Fruit fly (Drosophila melanogaster) whole organism, embryonic: Measurements from ENCODE around the gene DCP2.

Experiments
- CG11504 ChIP-seq: fragments of 200-800 bp; sonication (Bioruptor generic); optimal IDR thresholded peaks from 3 replicates; lab custom pipeline; 2019; ENCODE audit warnings: missing biosample characterization, mild to moderate bottlenecking, missing genetic modification characterization, moderate library complexity
- CG12299 ChIP-seq: fragments of 200-800 bp; sonication (Bioruptor generic); optimal IDR thresholded peaks from 2 replicates; lab custom pipeline; 2018; ENCODE audit warnings: missing biosample characterization, mild to moderate bottlenecking, missing genetic modification characterization
- CG1233 ChIP-seq: fragments of 200-800 bp; sonication (Bioruptor generic); optimal IDR thresholded peaks from 4 replicates; lab custom pipeline; 2018; ENCODE audit warnings: missing biosample characterization, mild to moderate bottlenecking, missing genetic modification characterization
- CG12744 ChIP-seq: fragments of 200-800 bp; sonication (Bioruptor generic); optimal IDR thresholded peaks from 2 replicates; lab custom pipeline; 2016; ENCODE audit warnings: missing biosample characterization, missing genetic modification characterization
- CG12769 ChIP-seq: fragments of 200-800 bp; sonication (Bioruptor generic); optimal IDR thresholded peaks from 2 replicates; lab custom pipeline; 2019; ENCODE audit warnings: missing biosample characterization, mild to moderate bottlenecking, missing genetic modification characterization, moderate library complexity
- CG14050 ChIP-seq: fragments of 200-800 bp; sonication (Bioruptor generic); IDR thresholded peaks from 3 replicates; pipeline ENCODE4 v1.3.6; 2022; ENCODE audit warnings: missing biosample characterization, missing genetic modification characterization
- CG14710 ChIP-seq: fragments of 200-800 bp; sonication (Bioruptor generic); optimal IDR thresholded peaks from 3 replicates; lab custom pipeline; 2019; ENCODE audit warnings: missing biosample characterization, mild to moderate bottlenecking, missing genetic modification characterization, moderate library complexity
- CG1647 ChIP-seq: fragments of 200-800 bp; sonication (Bioruptor generic); optimal IDR thresholded peaks from 3 replicates; lab custom pipeline; 2016; ENCODE audit warnings: missing biosample characterization, missing genetic modification characterization
- CG17568 ChIP-seq: fragments of 200-800 bp; sonication (Bioruptor generic); optimal IDR thresholded peaks from 2 replicates; lab custom pipeline; 2018; ENCODE audit warnings: missing biosample characterization, mild to moderate bottlenecking, missing genetic modification characterization, moderate library complexity
- CG17829 ChIP-seq: fragments of 200-800 bp; optimal IDR thresholded peaks from 2 replicates; lab custom pipeline; 2019; ENCODE audit warnings: missing biosample characterization, mild to moderate bottlenecking, missing genetic modification characterization, moderate library complexity
- CG18262 ChIP-seq: fragments of 200-800 bp; optimal IDR thresholded peaks from 3 replicates; lab custom pipeline; 2019; ENCODE audit warnings: missing biosample characterization, mild to moderate bottlenecking, missing genetic modification characterization, moderate library complexity
- CG30020 ChIP-seq: fragments of 200-800 bp; optimal IDR thresholded peaks from 2 replicates; lab custom pipeline; 2019; ENCODE audit warnings: missing biosample characterization, mild to moderate bottlenecking, missing genetic modification characterization, moderate library complexity
- CG31441 ChIP-seq: fragments of 200-800 bp; sonication (Bioruptor generic); IDR thresholded peaks from 2 replicates; pipeline ENCODE4 v1.3.6; 2022; ENCODE audit warnings: missing biosample characterization, missing genetic modification characterization
- CG33213 ChIP-seq: fragments of 200-800 bp; sonication (Bioruptor generic); optimal IDR thresholded peaks from 3 replicates; lab custom pipeline; 2016; ENCODE audit warnings: missing biosample characterization, missing genetic modification characterization
- CG34422 ChIP-seq: fragments of 200-800 bp; sonication (Bioruptor generic); IDR thresholded peaks from 3 replicates; pipeline ENCODE4 v1.3.6; 2022; ENCODE audit warnings: missing biosample characterization, missing genetic modification characterization
- CG4328 ChIP-seq: fragments of 200-800 bp; sonication (Bioruptor generic); optimal IDR thresholded peaks from 3 replicates; lab custom pipeline; 2017; ENCODE audit warnings: missing biosample characterization, missing genetic modification reagents, missing genetic modification characterization
- CG4424 ChIP-seq: fragments of 200-800 bp; sonication (Bioruptor generic); optimal IDR thresholded peaks from 3 replicates; lab custom pipeline; 2016; ENCODE audit warnings: missing biosample characterization, missing genetic modification characterization
- CG4617 ChIP-seq: fragments of 200-800 bp; sonication (Bioruptor generic); optimal IDR thresholded peaks from 3 replicates; lab custom pipeline; 2016; ENCODE audit warnings: missing biosample characterization, missing genetic modification characterization, borderline replicate concordance
- CG4730 ChIP-seq: fragments of 200-800 bp; sonication (Bioruptor generic); IDR thresholded peaks from 2 replicates; pipeline ENCODE4 v1.3.6; 2022; ENCODE audit warnings: missing biosample characterization, missing genetic modification characterization
- CG8089 ChIP-seq: fragments of 200-800 bp; sonication (Bioruptor generic); optimal IDR thresholded peaks from 3 replicates; lab custom pipeline; 2016; ENCODE audit warnings: missing biosample characterization, missing genetic modification characterization
- CG9797 ChIP-seq: fragments of 200-800 bp; sonication (Bioruptor generic); optimal IDR thresholded peaks from 3 replicates; lab custom pipeline; 2018; ENCODE audit warnings: missing biosample characterization, mild to moderate bottlenecking, missing genetic modification characterization
- Doc3 ChIP-seq: fragments of 200-800 bp; sonication (Bioruptor generic); IDR thresholded peaks from 3 replicates; pipeline ENCODE4 v1.3.6; 2022; ENCODE audit warnings: missing biosample characterization, missing genetic modification characterization; ENCODE audit not compliant: partially characterized antibody
- Ets97D ChIP-seq: fragments of 200-800 bp; sonication (Bioruptor generic); optimal IDR thresholded peaks from 3 replicates; lab custom pipeline; 2016; ENCODE audit warnings: missing biosample characterization, missing genetic modification characterization
- Kr ChIP-seq: fragments of 200-800 bp; sonication (Bioruptor generic); optimal IDR thresholded peaks from 2 replicates; lab custom pipeline; 2017; ENCODE audit warnings: missing biosample characterization, mild to moderate bottlenecking, missing genetic modification characterization
- Lpt ChIP-seq: fragments of >200 bp; optimal IDR thresholded peaks from 2 replicates; lab custom pipeline; 2018; ENCODE audit warnings: missing biosample characterization, missing genetic modification characterization
- MBD-R2 ChIP-seq: fragments of 200-800 bp; sonication (Bioruptor generic); IDR thresholded peaks from 2 replicates; pipeline ENCODE4 v1.3.6; 2022; ENCODE audit warnings: missing biosample characterization, missing genetic modification characterization
- NC2β ChIP-seq: fragments of 200-800 bp; sonication (Bioruptor generic); optimal IDR thresholded peaks from 2 replicates; lab custom pipeline; 2016; ENCODE audit warnings: missing biosample characterization, missing genetic modification characterization
- PHDP ChIP-seq: fragments of 200-800 bp; sonication (Bioruptor generic); optimal IDR thresholded peaks from 3 replicates; lab custom pipeline; 2018; ENCODE audit warnings: missing biosample characterization, mild to moderate bottlenecking, missing genetic modification characterization, moderate library complexity
- Pdp1 ChIP-seq, 2 experiments: fragments of 200-800 bp; sonication (Bioruptor generic); optimal IDR thresholded peaks; 3 replicates each; lab custom pipeline; 2016; ENCODE audit warnings: missing biosample characterization in 2 of 2, missing genetic modification characterization in 2 of 2, mild to moderate bottlenecking in 1 of 2, moderate library complexity in 1 of 2
- Sin3A ChIP-seq: fragments of >200 bp; optimal IDR thresholded peaks from 2 replicates; lab custom pipeline; 2018
- YL-1 ChIP-seq: fragments of 200-800 bp; sonication (Bioruptor generic); optimal IDR thresholded peaks from 3 replicates; lab custom pipeline; 2017; ENCODE audit warnings: missing biosample characterization, mild to moderate bottlenecking, missing genetic modification characterization
- ash1 ChIP-seq: fragments of 200-800 bp; sonication (Bioruptor generic); optimal IDR thresholded peaks from 2 replicates; lab custom pipeline; 2018; ENCODE audit warnings: missing biosample characterization, mild to moderate bottlenecking, missing genetic modification characterization
- bbx ChIP-seq: fragments of 200-800 bp; sonication (Bioruptor generic); IDR thresholded peaks from 2 replicates; pipeline ENCODE4 v1.3.6; 2022; ENCODE audit warnings: missing biosample characterization, missing genetic modification characterization; ENCODE audit not compliant: partially characterized antibody
- chinmo ChIP-seq: fragments of 200-800 bp; sonication (Bioruptor generic); IDR thresholded peaks from 4 replicates; pipeline ENCODE4 v1.3.6; 2022; ENCODE audit warnings: missing biosample characterization, missing genetic modification characterization; ENCODE audit not compliant: partially characterized antibody
- crol ChIP-seq: fragments of 200-800 bp; sonication (Bioruptor generic); IDR thresholded peaks from 2 replicates; pipeline ENCODE4 v1.3.6; 2022; ENCODE audit warnings: missing biosample characterization, missing genetic modification characterization
- disco-r ChIP-seq: fragments of 200-800 bp; sonication (Bioruptor generic); optimal IDR thresholded peaks from 2 replicates; lab custom pipeline; 2016; ENCODE audit warnings: missing biosample characterization, missing genetic modification characterization
- dm ChIP-seq: fragments of 200-800 bp; sonication (Bioruptor generic); optimal IDR thresholded peaks from 3 replicates; lab custom pipeline; 2016; ENCODE audit warnings: missing biosample characterization, missing genetic modification characterization
- fd3F ChIP-seq: fragments of 200-800 bp; sonication (Bioruptor generic); optimal IDR thresholded peaks from 2 replicates; lab custom pipeline; 2018; ENCODE audit warnings: missing biosample characterization, mild to moderate bottlenecking, missing genetic modification characterization, moderate library complexity
- lilli ChIP-seq: fragments of 200-800 bp; sonication (Bioruptor generic); optimal IDR thresholded peaks from 3 replicates; lab custom pipeline; 2016; ENCODE audit warnings: missing biosample characterization, missing genetic modification characterization
- lola ChIP-seq, 3 experiments: fragments of >200 bp in 2 of 3; fragments of 200-800 bp in 1 of 3; sonication (Bioruptor generic) in 1 of 3; optimal IDR thresholded peaks; 2 replicates each; lab custom pipeline; 2017 to 2019; ENCODE audit warnings: missing biosample characterization in 3 of 3, missing genetic modification characterization in 3 of 3, mild to moderate bottlenecking in 1 of 3, moderate library complexity in 1 of 3
- nerfin-2 ChIP-seq: fragments of 200-800 bp; sonication (Bioruptor generic); IDR thresholded peaks from 2 replicates; pipeline ENCODE4 v1.3.6; 2022; ENCODE audit warnings: missing biosample characterization, missing genetic modification characterization; ENCODE audit not compliant: partially characterized antibody
- onecut ChIP-seq: fragments of 200-800 bp; sonication (Bioruptor generic); IDR thresholded peaks from 2 replicates; pipeline ENCODE4 v1.3.6; 2022; ENCODE audit warnings: missing biosample characterization, missing genetic modification characterization
- peb ChIP-seq: fragments of 200-800 bp; sonication (Bioruptor generic); IDR thresholded peaks from 2 replicates; pipeline ENCODE4 v1.3.6; 2022; ENCODE audit warnings: missing biosample characterization, missing genetic modification characterization
- shn ChIP-seq: fragments of 200-800 bp; sonication (Bioruptor generic); optimal IDR thresholded peaks from 3 replicates; lab custom pipeline; 2016; ENCODE audit warnings: missing biosample characterization, missing genetic modification characterization
- sna ChIP-seq: fragments of 200-800 bp; sonication (Bioruptor generic); IDR thresholded peaks from 2 replicates; pipeline ENCODE4 v1.3.6; 2022; ENCODE audit warnings: missing biosample characterization, missing genetic modification characterization; ENCODE audit not compliant: partially characterized antibody
- ssp ChIP-seq: fragments of 200-800 bp; sonication (Bioruptor generic); IDR thresholded peaks from 2 replicates; pipeline ENCODE4 v1.3.6; 2022; ENCODE audit warnings: missing biosample characterization, missing genetic modification characterization
- unc-4 ChIP-seq: fragments of 200-800 bp; sonication (Bioruptor generic); IDR thresholded peaks from 2 replicates; pipeline ENCODE4 v1.3.6; 2022; ENCODE audit warnings: missing biosample characterization, missing genetic modification characterization; ENCODE audit not compliant: partially characterized antibody
- unpg ChIP-seq: fragments of 200-800 bp; sonication (Bioruptor generic); optimal IDR thresholded peaks from 3 replicates; lab custom pipeline; 2018; ENCODE audit warnings: missing biosample characterization, mild to moderate bottlenecking, missing genetic modification characterization, moderate library complexity
- zen ChIP-seq: fragments of 200-800 bp; sonication (Bioruptor generic); optimal IDR thresholded peaks from 3 replicates; lab custom pipeline; 2018; ENCODE audit warnings: missing biosample characterization, mild to moderate bottlenecking, missing genetic modification characterization, moderate library complexity
- zfh2 ChIP-seq: fragments of 200-800 bp; sonication (Bioruptor generic); optimal IDR thresholded peaks from 2 replicates; lab custom pipeline; 2016; ENCODE audit warnings: missing biosample characterization, missing genetic modification characterization

Gene DCP2

DNA sequence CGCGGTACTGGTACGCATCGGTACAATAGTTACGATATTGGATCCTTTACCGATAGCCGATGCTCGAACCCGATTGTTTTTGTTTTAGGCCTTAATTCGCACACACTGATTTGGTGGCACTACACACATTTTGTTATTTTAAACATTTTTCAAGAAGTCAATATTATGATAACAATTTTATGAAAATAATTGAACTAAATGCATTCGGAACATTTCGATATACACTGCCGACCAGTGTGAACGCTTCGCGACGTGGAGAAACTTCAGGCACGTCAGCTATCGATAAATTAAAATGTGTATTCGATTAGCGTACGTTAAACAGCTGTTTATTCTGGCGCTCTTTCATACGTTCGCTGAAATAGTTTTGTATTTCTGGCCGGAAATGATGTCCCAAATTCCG, 5.9 kb upstream of the DCP2 start, which contains the start of gene CG12713 (continued):
- peak in 1 of 3 experiments; percentile 18 for TF ChIP-seq lola (GFP tag; optimal IDR thresholded peaks at IDR 0.05; lab: Kevin White, UChicago)
- TF ChIP-seq MBD-R2, result peak; percentile 87
- no peak for TF ChIP-seq crol (GFP tag; lab: Robert Waterston, UW)
- TF ChIP-seq fd3F, result no peak
- TF ChIP-seq CG1233, result no peak
- peak; percentile 73 for TF ChIP-seq YL-1 (GFP tag; lab: Kevin White, UChicago)
- TF ChIP-seq ssp (GFP tag; lab: Robert Waterston, UW), result peak; percentile 90
- TF ChIP-seq CG14710, result peak; percentile 86
- peak; percentile 20 for TF ChIP-seq CG4424 (GFP tag; lab: Kevin White, UChicago)
- TF ChIP-seq zen (tag; lab: Kevin White, UChicago), result peak; percentile 60
- TF ChIP-seq CG30020 (tag; lab: Kevin White, UChicago), result peak; percentile 87
- no peak for TF ChIP-seq CG4328 (GFP tag; lab: Kevin White, UChicago)
- no peak for TF ChIP-seq CG14050 (GFP tag; lab: Robert Waterston, UW)
- peak; percentile 82 for TF ChIP-seq Ets97D
- TF ChIP-seq unc-4 (GFP tag; lab: Robert Waterston, UW), result peak; percentile 83
- no peak for TF ChIP-seq Kr (GFP tag; lab: Kevin White, UChicago)
- peak; percentile 73 for TF ChIP-seq CG9797 (GFP tag; lab: Kevin White, UChicago)
- TF ChIP-seq Doc3 (GFP tag; lab: Robert Waterston, UW), result peak; percentile 81
- peak; percentile 43; the same call in 1 of the 2 replicates for TF ChIP-seq CG31441 (GFP tag; lab: Robert Waterston, UW)
- TF ChIP-seq Lpt (GFP tag; lab: Kevin White, UChicago), result no peak
- TF ChIP-seq nerfin-2 (GFP tag; lab: Robert Waterston, UW), result peak; percentile 73
- peak; percentile 57 for TF ChIP-seq CG11504
- TF ChIP-seq PHDP (tag; lab: Kevin White, UChicago), result peak; percentile 5
- TF ChIP-seq zfh2 (GFP tag; lab: Kevin White, UChicago), result peak; percentile 42
- TF ChIP-seq CG4617 (GFP tag; lab: Kevin White, UChicago), result peak; percentile 16
- TF ChIP-seq CG12769 (tag; lab: Kevin White, UChicago), result peak; percentile 53
- TF ChIP-seq peb (GFP tag; lab: Robert Waterston, UW), result no peak
- TF ChIP-seq CG4730 (GFP tag; lab: Robert Waterston, UW), result no peak
- no peak for TF ChIP-seq shn (GFP tag; lab: Kevin White, UChicago)
- TF ChIP-seq CG34422, result no peak
- TF ChIP-seq CG12744 (GFP tag; lab: Kevin White, UChicago), result peak; percentile 9
- TF ChIP-seq Sin3A (lab: Kevin White, UChicago), result peak; percentile 96
- peak; percentile 24 for TF ChIP-seq lilli (GFP tag; lab: Kevin White, UChicago)
- TF ChIP-seq sna, result peak; percentile 70
- TF ChIP-seq bbx, result peak; percentile 84
- TF ChIP-seq ash1 (GFP tag; lab: Kevin White, UChicago), result no peak
- TF ChIP-seq CG33213 (GFP tag; lab: Kevin White, UChicago), result peak; percentile 36
- peak; percentile 23 for TF ChIP-seq dm (GFP tag; lab: Kevin White, UChicago)
- TF ChIP-seq NC2β (GFP tag; lab: Kevin White, UChicago), result peak; percentile 9
- peak; percentile 0 for TF ChIP-seq unpg
- TF ChIP-seq CG17568 (GFP tag; lab: Kevin White, UChicago), result no peak
- TF ChIP-seq Pdp1 (GFP tag; optimal IDR thresholded peaks at IDR 0.05; lab: Kevin White, UChicago), result peak in 1 of 2 experiments; percentile 62
- TF ChIP-seq onecut (GFP tag; lab: Robert Waterston, UW), result no peak
- 0 out of 4 replicates have a peak, but pooled peaks have one; percentile 23 for TF ChIP-seq chinmo
- peak; percentile 38 for TF ChIP-seq CG12299 (tag; lab: Kevin White, UChicago)
- no peak for TF ChIP-seq CG1647
- peak; percentile 59 for TF ChIP-seq CG17829 (tag; lab: Kevin White, UChicago)
- TF ChIP-seq CG18262 (tag; lab: Kevin White, UChicago), result peak; percentile 14
- peak; percentile 14 for TF ChIP-seq CG8089 (GFP tag; lab: Kevin White, UChicago)
- TF ChIP-seq disco-r (GFP tag; lab: Kevin White, UChicago), result no peak
